Fruit fly (Drosophila melanogaster) Kc167 (cell line): ENCODE results near the gene Ugt37E1.

Source experiments
- Myc ChIP-seq: fragments of >200 bp; optimal IDR thresholded peaks from 2 replicates; lab custom pipeline; 2017; ENCODE audit warnings: missing external identifiers
- ttk ChIP-seq: sonication (Bioruptor generic); optimal IDR thresholded peaks from 2 replicates; lab custom pipeline; 2017; ENCODE audit warnings: missing external identifiers

- TF ChIP-seq ttk (no peak), Myc (lab: Kevin White, UChicago) (no peak)
Measured at dm6 chr2L:16837672-16838071, 41.3 kb downstream of the Ugt37E1 start, which contains the start of the genes SclA and SclB.
